Worm (Caenorhabditis elegans) whole organism, mixed stage, embryonic: ENCODE results near the gene M116.5.

Experiments
- elt-1 ChIP-seq: sonication (generic microtip); optimal IDR thresholded peaks from 2 replicates; lab custom pipeline; 2017; ENCODE audit warnings: missing genetic modification characterization, mild to moderate bottlenecking, missing compliant biosample characterization, antibody characterized with exemption, moderate library complexity, borderline replicate concordance; ENCODE audit not compliant: insufficient read depth
- elt-3 ChIP-seq: fragments of 150-350 bp; optimal IDR thresholded peaks from 2 replicates; lab custom pipeline; 2014; ENCODE audit warnings: missing biosample characterization, missing genetic modification characterization
- lsy-2 ChIP-seq: fragments of 150-350 bp; optimal IDR thresholded peaks from 2 replicates; lab custom pipeline; 2014; ENCODE audit warnings: missing biosample characterization, missing genetic modification characterization
- nhr-237 ChIP-seq: fragments of 150-350 bp; optimal IDR thresholded peaks from 2 replicates; lab custom pipeline; 2014; ENCODE audit warnings: missing biosample characterization, missing genetic modification characterization
- nhr-76 ChIP-seq: sonication (generic microtip); optimal IDR thresholded peaks from 2 replicates; lab custom pipeline; 2017; ENCODE audit warnings: missing biosample characterization, missing genetic modification characterization
- snpc-4 ChIP-seq: fragments of 150-350 bp; optimal IDR thresholded peaks from 2 replicates; lab custom pipeline; 2014; ENCODE audit warnings: missing biosample characterization, missing genetic modification characterization
- unc-62 ChIP-seq: fragments of 150-350 bp; optimal IDR thresholded peaks from 2 replicates; lab custom pipeline; 2014; ENCODE audit warnings: missing biosample characterization, missing genetic modification reagents, missing genetic modification characterization

- no peak for TF ChIP-seq nhr-237
- no peak for TF ChIP-seq lsy-2 (tag; lab: Kevin White, UChicago)
- no peak for TF ChIP-seq nhr-76 (tag; lab: Kevin White, UChicago)
- no peak for TF ChIP-seq elt-3 (tag; lab: Kevin White, UChicago)
- TF ChIP-seq unc-62 = no peak
- TF ChIP-seq elt-1 (tag; lab: Kevin White, UChicago) = no peak
- no peak for TF ChIP-seq snpc-4 (tag; lab: Kevin White, UChicago)
Observed at ce11 chrIV:8462376-8462775, 41.5 kb upstream of the M116.5 start.
